Worm (Caenorhabditis elegans) whole organism, L2 larva: ENCODE data around the gene K03H1.7.

ENCODE experiments used
- C34F6.9 ChIP-seq: fragments of 150-350 bp; optimal IDR thresholded peaks from 2 replicates; lab custom pipeline; 2014; ENCODE audit warnings: missing biosample characterization, missing genetic modification characterization
- Y55F3AM.14 ChIP-seq: fragments of 200-800 bp; sonication (Bioruptor generic); optimal IDR thresholded peaks from 2 replicates; lab custom pipeline; 2018; ENCODE audit warnings: mild to moderate bottlenecking, missing genetic modification characterization, missing compliant biosample characterization
- alr-1 ChIP-seq: fragments of 150-350 bp; optimal IDR thresholded peaks from 2 replicates; lab custom pipeline; 2014; ENCODE audit warnings: missing biosample characterization, missing genetic modification characterization
- ama-1 ChIP-seq: fragments of 150-350 bp; optimal IDR thresholded peaks from 2 replicates; lab custom pipeline; 2018; ENCODE audit warnings: inconsistent platforms
- blmp-1 ChIP-seq: sonication (generic microtip); optimal IDR thresholded peaks from 2 replicates; lab custom pipeline; 2017; ENCODE audit warnings: missing genetic modification characterization, mild to moderate bottlenecking, missing compliant biosample characterization, antibody characterized with exemption, moderate library complexity; ENCODE audit not compliant: insufficient read depth
- ceh-16 ChIP-seq: fragments of 150-350 bp; optimal IDR thresholded peaks from 2 replicates; lab custom pipeline; 2014; ENCODE audit warnings: missing biosample characterization, missing genetic modification characterization
- dmd-4 ChIP-seq: sonication (generic microtip); optimal IDR thresholded peaks from 2 replicates; lab custom pipeline; 2017; ENCODE audit warnings: missing biosample characterization, missing genetic modification characterization
- egl-27 ChIP-seq: sonication (generic microtip); optimal IDR thresholded peaks from 3 replicates; lab custom pipeline; 2017; ENCODE audit warnings: missing biosample characterization, missing genetic modification reagents, missing genetic modification characterization
- elt-1 ChIP-seq: fragments of 150-350 bp; optimal IDR thresholded peaks from 2 replicates; lab custom pipeline; 2014; ENCODE audit warnings: missing biosample characterization, missing genetic modification characterization
- lin-11 ChIP-seq: fragments of 150-350 bp; sonication (generic microtip); optimal IDR thresholded peaks from 2 replicates; lab custom pipeline; 2014; ENCODE audit warnings: missing biosample characterization, missing genetic modification characterization, inconsistent platforms, mixed read lengths
- mab-5 ChIP-seq: fragments of 150-350 bp; optimal IDR thresholded peaks from 2 replicates; lab custom pipeline; 2014; ENCODE audit warnings: missing biosample characterization, missing genetic modification characterization
- mbf-1 ChIP-seq: sonication (generic microtip); optimal IDR thresholded peaks from 2 replicates; lab custom pipeline; 2017; ENCODE audit warnings: missing biosample characterization, missing genetic modification characterization
- mdl-1 ChIP-seq, 2 experiments: fragments of 150-350 bp in 1 of 2; sonication (generic microtip) in 1 of 2; optimal IDR thresholded peaks; 2 replicates each; lab custom pipeline; 2017; ENCODE audit warnings: missing biosample characterization in 2 of 2, missing genetic modification characterization in 2 of 2
- nhr-10 ChIP-seq: sonication (generic microtip); optimal IDR thresholded peaks from 2 replicates; lab custom pipeline; 2017; ENCODE audit warnings: missing biosample characterization, missing genetic modification characterization
- nhr-11 ChIP-seq: fragments of 150-350 bp; optimal IDR thresholded peaks from 2 replicates; lab custom pipeline; 2014; ENCODE audit warnings: missing biosample characterization, missing genetic modification characterization
- nhr-12 ChIP-seq: fragments of 150-350 bp; optimal IDR thresholded peaks from 2 replicates; lab custom pipeline; 2014; ENCODE audit warnings: missing biosample characterization, missing genetic modification characterization
- nhr-129 ChIP-seq: fragments of 150-350 bp; optimal IDR thresholded peaks from 2 replicates; lab custom pipeline; 2014; ENCODE audit warnings: missing biosample characterization, missing genetic modification characterization
- nhr-23 ChIP-seq: fragments of 150-350 bp; optimal IDR thresholded peaks from 2 replicates; lab custom pipeline; 2014; ENCODE audit warnings: missing biosample characterization, missing genetic modification reagents, missing genetic modification characterization
- nhr-237 ChIP-seq: fragments of 150-350 bp; optimal IDR thresholded peaks from 2 replicates; lab custom pipeline; 2014; ENCODE audit warnings: missing biosample characterization, missing genetic modification characterization
- nhr-25 ChIP-seq: fragments of 150-350 bp; sonication (generic microtip); optimal IDR thresholded peaks from 3 replicates; lab custom pipeline; 2014; ENCODE audit warnings: missing biosample characterization, missing genetic modification characterization
- nhr-77 ChIP-seq: fragments of 150-350 bp; optimal IDR thresholded peaks from 2 replicates; lab custom pipeline; 2014; ENCODE audit warnings: missing biosample characterization, missing genetic modification characterization
- sem-4 ChIP-seq: fragments of 150-350 bp; optimal IDR thresholded peaks from 2 replicates; lab custom pipeline; 2014; ENCODE audit warnings: missing biosample characterization, missing genetic modification reagents, missing genetic modification characterization
- sma-3 ChIP-seq: sonication (generic microtip); optimal IDR thresholded peaks from 2 replicates; lab custom pipeline; 2016; ENCODE audit warnings: missing genetic modification reagents, missing genetic modification characterization, missing compliant biosample characterization
- sma-9 ChIP-seq, 2 experiments: fragments of 150-350 bp in 1 of 2; sonication (generic microtip) in 1 of 2; optimal IDR thresholded peaks; 2 replicates each; lab custom pipeline; 2014 to 2016; ENCODE audit warnings: missing genetic modification characterization in 2 of 2, mild to moderate bottlenecking in 1 of 2, missing biosample characterization in 1 of 2, missing compliant biosample characterization in 1 of 2, missing genetic modification reagents in 1 of 2, moderate library complexity in 1 of 2
- unc-39 ChIP-seq: fragments of 150-350 bp; optimal IDR thresholded peaks from 2 replicates; lab custom pipeline; 2014; ENCODE audit warnings: missing biosample characterization, missing genetic modification characterization
- unc-62 ChIP-seq: fragments of 150-350 bp; optimal IDR thresholded peaks from 2 replicates; lab custom pipeline; 2014; ENCODE audit warnings: missing biosample characterization, missing genetic modification reagents, missing genetic modification characterization
- zag-1 ChIP-seq: fragments of 150-350 bp; optimal IDR thresholded peaks from 2 replicates; lab custom pipeline; 2014; ENCODE audit warnings: missing biosample characterization, missing genetic modification characterization
- ztf-1 ChIP-seq: fragments of 200-800 bp; sonication (Bioruptor generic); conservative IDR thresholded peaks from 2 replicates; pipeline ENCODE4 v1.3.6; 2022; ENCODE audit warnings: missing genetic modification characterization, missing compliant biosample characterization

Gene K03H1.7

DNA sequence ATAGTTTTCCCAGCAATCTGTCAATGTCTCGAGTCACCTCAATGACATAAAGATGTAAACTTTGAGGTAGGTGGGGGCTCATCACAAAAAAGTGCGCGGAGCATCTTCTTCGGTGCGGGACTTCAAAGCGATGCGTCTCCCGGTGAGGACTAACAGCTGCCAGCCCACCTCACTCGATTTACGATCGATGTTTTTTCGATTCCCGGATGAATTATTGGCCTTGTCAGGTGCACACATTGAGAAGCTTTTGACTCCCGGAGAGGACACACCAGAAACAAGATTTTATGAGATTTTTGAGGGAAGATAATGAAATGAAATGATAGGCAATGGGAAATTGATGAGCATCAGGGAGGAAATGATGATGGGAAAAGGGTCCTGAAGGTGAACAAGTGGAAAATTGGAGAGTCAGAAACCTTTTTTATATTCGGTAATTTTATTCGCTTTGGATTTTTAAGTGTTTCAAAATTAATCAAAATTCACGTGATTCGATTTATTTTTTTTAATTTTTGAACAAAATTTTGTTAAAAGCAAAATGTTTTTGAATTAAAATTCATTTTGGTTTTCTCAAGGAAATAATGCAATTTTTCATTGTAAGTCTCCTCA is 39.7 kb downstream of the K03H1.7 start, which contains the start of gene C05B5.12:
Gene C05B5.12 (plus strand): TSS at position 553 of the 603 bp plus-strand sequence.
- peak; percentile 39 for TF ChIP-seq nhr-129 (tag; lab: Kevin White, UChicago)
- no peak for TF ChIP-seq sma-3 (GFP tag; lab: Kevin White, UChicago)
- TF ChIP-seq ama-1 (lab: Kevin White, UChicago), result no peak
- TF ChIP-seq unc-62 (GFP tag; lab: Kevin White, UChicago), result no peak
- TF ChIP-seq nhr-12 (tag; lab: Kevin White, UChicago), result no peak
- no peak for TF ChIP-seq zag-1 (tag; lab: Kevin White, UChicago)
- no peak for TF ChIP-seq unc-39 (tag; lab: Kevin White, UChicago)
- no peak for TF ChIP-seq ztf-1 (GFP tag; lab: Robert Waterston, UW)

DNA sequence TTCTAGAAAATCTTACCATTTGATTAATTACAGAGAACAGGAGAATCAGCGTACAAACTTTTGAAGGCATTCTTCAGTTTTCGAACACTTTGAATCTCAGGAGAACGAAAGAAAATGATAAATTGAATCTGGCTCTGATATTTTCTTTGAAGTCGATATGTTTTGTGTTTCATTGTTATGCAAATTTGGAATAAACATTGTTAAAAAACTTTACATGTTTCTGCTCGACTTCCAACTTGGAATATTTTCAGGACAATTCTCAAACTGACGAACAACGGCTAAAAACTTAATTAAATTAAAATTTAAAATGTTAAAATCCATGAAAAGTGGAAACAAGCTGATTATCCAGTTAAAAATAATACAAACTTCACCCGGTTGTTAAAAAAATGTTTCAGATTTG is 41.1 kb downstream of the K03H1.7 start, which contains the start of gene C05B5.1:
Gene C05B5.1 (minus strand): TSS at position 101 of the 400 bp plus-strand sequence.
- TF ChIP-seq nhr-10 (no peak), nhr-12 (tag; lab: Kevin White, UChicago) (no peak), mab-5 (tag; lab: Kevin White, UChicago) (no peak), nhr-25 (tag; lab: Kevin White, UChicago) (no peak), nhr-23 (tag; lab: Kevin White, UChicago) (no peak), unc-62 (GFP tag; lab: Kevin White, UChicago) (no peak), egl-27 (tag; lab: Kevin White, UChicago) (no peak), dmd-4 (tag; lab: Kevin White, UChicago) (no peak), blmp-1 (tag; lab: Kevin White, UChicago) (no peak), mdl-1 (tag; optimal IDR thresholded peaks at IDR 0.05; lab: Kevin White, UChicago) (no peak), sem-4 (tag; lab: Kevin White, UChicago) (no peak)

DNA sequence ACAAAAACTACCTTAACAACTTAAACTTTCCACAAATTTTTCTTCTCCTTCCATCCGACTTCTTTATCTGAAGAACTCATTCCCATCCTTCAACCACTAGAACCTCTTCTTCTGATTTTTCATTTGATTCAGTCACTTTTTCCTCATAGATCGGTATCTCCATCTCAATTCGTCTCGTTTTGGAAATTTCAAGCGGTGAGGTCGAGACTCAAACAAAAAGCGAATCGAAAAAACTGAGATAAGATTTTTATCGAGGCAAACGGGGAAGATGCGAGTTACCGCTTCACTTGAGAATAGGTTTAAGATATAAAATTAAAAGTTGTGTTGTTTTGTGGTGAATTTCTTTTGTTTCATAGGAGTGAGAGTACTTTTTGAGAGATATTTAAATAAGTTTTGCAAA is 44.1 kb downstream of the K03H1.7 start:
- TF ChIP-seq blmp-1 (tag; lab: Kevin White, UChicago), result peak; percentile 46
- no peak for TF ChIP-seq egl-27 (tag; lab: Kevin White, UChicago)
- no peak for TF ChIP-seq lin-11 (tag; lab: Kevin White, UChicago)
- TF ChIP-seq sma-3 (GFP tag; lab: Kevin White, UChicago), result no peak
- TF ChIP-seq elt-1 (tag; lab: Kevin White, UChicago), result peak; percentile 66
- TF ChIP-seq nhr-25 (tag; lab: Kevin White, UChicago), result peak; percentile 11
- TF ChIP-seq nhr-23 (tag; lab: Kevin White, UChicago), result peak; percentile 58
- peak; percentile 75 for TF ChIP-seq ceh-16
- no peak for TF ChIP-seq nhr-11 (tag; lab: Kevin White, UChicago)
- no peak for TF ChIP-seq unc-39 (tag; lab: Kevin White, UChicago)
- TF ChIP-seq, all 48 proteins: peak for 5

DNA sequence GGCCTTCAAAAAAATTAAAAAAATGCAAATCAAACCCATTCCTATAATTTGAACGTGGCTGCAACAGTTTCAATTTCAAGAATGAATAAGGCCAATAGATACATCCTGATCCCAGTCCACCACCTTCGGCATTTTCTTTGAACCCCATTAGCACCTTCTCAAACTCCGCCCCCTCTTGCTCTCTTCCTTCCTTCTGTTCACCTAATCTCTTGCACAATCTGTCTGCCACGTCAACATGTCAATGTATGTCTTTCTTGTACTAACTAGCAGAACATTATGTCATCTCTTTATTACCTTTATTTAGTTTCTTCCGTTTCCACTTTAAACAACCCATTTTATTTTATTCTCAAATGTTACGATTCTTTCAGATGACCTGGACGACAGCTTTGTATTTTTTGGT is 46.3 kb downstream of the K03H1.7 start, which contains the start of gene C05B5.4:
Gene C05B5.4 (plus strand): TSS at position 351 of the 400 bp plus-strand sequence.
- TF ChIP-seq unc-39 (tag; lab: Kevin White, UChicago) (no peak), sma-3 (GFP tag; lab: Kevin White, UChicago) (no peak), C34F6.9 (tag; lab: Kevin White, UChicago) (no peak), sem-4 (tag; lab: Kevin White, UChicago) (no peak), Y55F3AM.14 (GFP tag; lab: Kevin White, UChicago) (no peak), nhr-237 (no peak), alr-1 (tag; lab: Kevin White, UChicago) (no peak), elt-1 (tag; lab: Kevin White, UChicago) (no peak), mbf-1 (tag; lab: Kevin White, UChicago) (no peak), sma-9 (GFP tag; optimal IDR thresholded peaks at IDR 0.05; lab: Kevin White, UChicago) (no peak), sma-9 (tag; optimal IDR thresholded peaks at IDR 0.05; lab: Kevin White, UChicago) (no peak), blmp-1 (tag; lab: Kevin White, UChicago) (no peak), nhr-77 (tag; lab: Kevin White, UChicago) (no peak)
